Fruit fly (Drosophila melanogaster) whole organism, prepupa: ENCODE data around the gene CG13375.
A peak's percentile ranks its signal among the peaks of the same experiment; 100 is the strongest.

Experiments
- Blimp-1 ChIP-seq: fragments of 200-800 bp; sonication (Bioruptor generic); optimal IDR thresholded peaks from 3 replicates; lab custom pipeline; 2017; ENCODE audit warnings: missing biosample characterization, missing genetic modification characterization, mild to moderate bottlenecking, moderate library complexity, missing genetic modification reagents
- CG10669 ChIP-seq: fragments of 200-800 bp; sonication (Bioruptor generic); optimal IDR thresholded peaks from 3 replicates; lab custom pipeline; 2018; ENCODE audit warnings: missing biosample characterization, mild to moderate bottlenecking, missing genetic modification characterization, moderate library complexity
- CG11294 ChIP-seq: fragments of 200-800 bp; sonication (Bioruptor generic); IDR thresholded peaks from 2 replicates; pipeline ENCODE4 v1.3.6; 2022; ENCODE audit warnings: missing biosample characterization, missing genetic modification characterization
- CG11762 ChIP-seq: fragments of 200-800 bp; sonication (Bioruptor generic); optimal IDR thresholded peaks from 3 replicates; lab custom pipeline; 2016; ENCODE audit warnings: missing biosample characterization, missing genetic modification characterization; ENCODE audit not compliant: insufficient read depth
- CG11902 ChIP-seq: fragments of 200-800 bp; sonication (Bioruptor generic); optimal IDR thresholded peaks from 3 replicates; lab custom pipeline; 2016; ENCODE audit warnings: missing biosample characterization, missing genetic modification characterization
- CG15336 ChIP-seq: fragments of 200-800 bp; sonication (Bioruptor generic); IDR thresholded peaks from 2 replicates; pipeline ENCODE4 v1.3.6; 2022; ENCODE audit warnings: missing biosample characterization, missing genetic modification characterization
- CG1621 ChIP-seq: fragments of 200-800 bp; sonication (Bioruptor generic); optimal IDR thresholded peaks from 3 replicates; lab custom pipeline; 2018; ENCODE audit warnings: missing biosample characterization, mild to moderate bottlenecking, missing genetic modification characterization
- CG16779 ChIP-seq: fragments of 200-800 bp; sonication (Bioruptor generic); optimal IDR thresholded peaks from 3 replicates; lab custom pipeline; 2017; ENCODE audit warnings: missing biosample characterization, mild to moderate bottlenecking, missing genetic modification characterization
- CG31627 ChIP-seq: fragments of 200-800 bp; sonication (Bioruptor generic); optimal IDR thresholded peaks from 3 replicates; lab custom pipeline; 2016; ENCODE audit warnings: missing biosample characterization, missing genetic modification characterization
- CG32006 ChIP-seq: fragments of 200-800 bp; sonication (Bioruptor generic); optimal IDR thresholded peaks from 3 replicates; lab custom pipeline; 2017; ENCODE audit warnings: missing biosample characterization, mild to moderate bottlenecking, missing genetic modification characterization
- CG34406 ChIP-seq: fragments of 200-800 bp; sonication (Bioruptor generic); optimal IDR thresholded peaks from 3 replicates; lab custom pipeline; 2016; ENCODE audit warnings: missing biosample characterization, missing genetic modification characterization
- CG3919 ChIP-seq: fragments of 200-800 bp; sonication (Bioruptor generic); optimal IDR thresholded peaks from 3 replicates; lab custom pipeline; 2016; ENCODE audit warnings: missing biosample characterization, missing genetic modification characterization
- CG6163 ChIP-seq: fragments of 200-800 bp; sonication (Bioruptor generic); IDR thresholded peaks from 3 replicates; pipeline ENCODE4 v1.3.6; 2022; ENCODE audit warnings: missing biosample characterization, missing genetic modification characterization
- CG6276 ChIP-seq: fragments of 200-800 bp; sonication (Bioruptor generic); optimal IDR thresholded peaks from 2 replicates; lab custom pipeline; 2017; ENCODE audit warnings: missing biosample characterization, mild to moderate bottlenecking, missing genetic modification characterization
- CG6808 ChIP-seq: fragments of 200-800 bp; sonication (Bioruptor generic); optimal IDR thresholded peaks from 3 replicates; lab custom pipeline; 2017; ENCODE audit warnings: missing biosample characterization, missing genetic modification characterization, mild to moderate bottlenecking, moderate library complexity, missing genetic modification reagents
- CG6854 ChIP-seq: fragments of 200-800 bp; sonication (Bioruptor generic); optimal IDR thresholded peaks from 2 replicates; lab custom pipeline; 2017; ENCODE audit warnings: missing biosample characterization, mild to moderate bottlenecking, missing genetic modification characterization
- CG7368 ChIP-seq: fragments of 200-800 bp; sonication (Bioruptor generic); optimal IDR thresholded peaks from 3 replicates; lab custom pipeline; 2016; ENCODE audit warnings: missing biosample characterization, missing genetic modification characterization
- CG8119 ChIP-seq: fragments of 200-800 bp; sonication (Bioruptor generic); IDR thresholded peaks from 3 replicates; pipeline ENCODE4 v1.3.6; 2022; ENCODE audit warnings: missing biosample characterization, missing genetic modification characterization
- CG8632 ChIP-seq: fragments of 200-800 bp; sonication (Bioruptor generic); optimal IDR thresholded peaks from 3 replicates; lab custom pipeline; 2016; ENCODE audit warnings: missing biosample characterization, missing genetic modification characterization
- CG9139 ChIP-seq: fragments of 200-800 bp; sonication (Bioruptor generic); optimal IDR thresholded peaks from 3 replicates; lab custom pipeline; 2017; ENCODE audit warnings: missing biosample characterization, mild to moderate bottlenecking, missing genetic modification characterization
- Eip75B ChIP-seq: fragments of 200-800 bp; sonication (Bioruptor generic); optimal IDR thresholded peaks from 3 replicates; lab custom pipeline; 2016; ENCODE audit warnings: missing biosample characterization, missing genetic modification characterization
- Eip93F ChIP-seq: fragments of 200-800 bp; sonication (Bioruptor generic); optimal IDR thresholded peaks from 2 replicates; lab custom pipeline; 2016; ENCODE audit warnings: missing biosample characterization, mild to moderate bottlenecking, missing genetic modification characterization
- Ets21C ChIP-seq: fragments of 200-800 bp; sonication (Bioruptor generic); optimal IDR thresholded peaks from 3 replicates; lab custom pipeline; 2016; ENCODE audit warnings: missing biosample characterization, missing genetic modification characterization
- Ets96B ChIP-seq: fragments of 200-800 bp; optimal IDR thresholded peaks from 2 replicates; lab custom pipeline; 2019; ENCODE audit warnings: missing biosample characterization, mild to moderate bottlenecking, missing genetic modification characterization, moderate library complexity
- Hr38 ChIP-seq: sonication (Bioruptor generic); optimal IDR thresholded peaks from 2 replicates; lab custom pipeline; 2016; ENCODE audit warnings: missing biosample characterization, missing genetic modification characterization
- Hr39 ChIP-seq: fragments of 200-800 bp; sonication (Bioruptor generic); optimal IDR thresholded peaks from 2 replicates; lab custom pipeline; 2016; ENCODE audit warnings: missing biosample characterization, missing genetic modification characterization
- Hr4 ChIP-seq: fragments of 200-800 bp; sonication (Bioruptor generic); optimal IDR thresholded peaks from 3 replicates; lab custom pipeline; 2016; ENCODE audit warnings: missing biosample characterization, missing genetic modification characterization
- Lpt ChIP-seq: fragments of 200-800 bp; sonication (Bioruptor generic); optimal IDR thresholded peaks from 3 replicates; lab custom pipeline; 2016; ENCODE audit warnings: missing biosample characterization, missing genetic modification characterization
- Met ChIP-seq: fragments of 200-800 bp; sonication (Bioruptor generic); optimal IDR thresholded peaks from 3 replicates; lab custom pipeline; 2016; ENCODE audit warnings: missing biosample characterization, missing genetic modification characterization
- OdsH ChIP-seq: fragments of 200-800 bp; sonication (Bioruptor generic); optimal IDR thresholded peaks from 3 replicates; lab custom pipeline; 2016; ENCODE audit warnings: missing biosample characterization, missing genetic modification characterization
- Sox102F ChIP-seq: fragments of 200-800 bp; sonication (Bioruptor generic); optimal IDR thresholded peaks from 2 replicates; lab custom pipeline; 2016; ENCODE audit warnings: missing biosample characterization, mild to moderate bottlenecking, missing genetic modification characterization
- Sox14 ChIP-seq: fragments of 200-800 bp; sonication (Bioruptor generic); optimal IDR thresholded peaks from 3 replicates; lab custom pipeline; 2016; ENCODE audit warnings: missing biosample characterization, missing genetic modification characterization
- Sox15 ChIP-seq: fragments of 200-800 bp; sonication (Bioruptor generic); optimal IDR thresholded peaks from 3 replicates; lab custom pipeline; 2016; ENCODE audit warnings: missing biosample characterization, missing genetic modification characterization
- achi ChIP-seq: fragments of 200-800 bp; sonication (Bioruptor generic); optimal IDR thresholded peaks from 3 replicates; lab custom pipeline; 2016; ENCODE audit warnings: missing biosample characterization, missing genetic modification characterization
- cyc ChIP-seq: fragments of 200-800 bp; sonication (Bioruptor generic); optimal IDR thresholded peaks from 3 replicates; lab custom pipeline; 2016; ENCODE audit warnings: missing biosample characterization, missing genetic modification characterization
- dac ChIP-seq: fragments of 200-800 bp; sonication (Bioruptor generic); optimal IDR thresholded peaks from 2 replicates; lab custom pipeline; 2017; ENCODE audit warnings: missing biosample characterization, mild to moderate bottlenecking, missing genetic modification characterization
- dsx ChIP-seq: fragments of 200-800 bp; optimal IDR thresholded peaks from 3 replicates; lab custom pipeline; 2019; ENCODE audit warnings: missing biosample characterization, mild to moderate bottlenecking, missing genetic modification characterization, moderate library complexity; ENCODE audit not compliant: poor library complexity, severe bottlenecking
- eg ChIP-seq: fragments of 200-800 bp; sonication (Bioruptor generic); IDR thresholded peaks from 3 replicates; pipeline ENCODE4 v1.3.6; 2022; ENCODE audit warnings: missing biosample characterization, missing genetic modification characterization
- esn ChIP-seq: fragments of 200-800 bp; sonication (Bioruptor generic); optimal IDR thresholded peaks from 2 replicates; lab custom pipeline; 2016; ENCODE audit warnings: missing biosample characterization, mild to moderate bottlenecking, missing genetic modification characterization, moderate library complexity
- fd59A ChIP-seq: fragments of 200-800 bp; sonication (Bioruptor generic); optimal IDR thresholded peaks from 2 replicates; lab custom pipeline; 2017; ENCODE audit warnings: missing biosample characterization, mild to moderate bottlenecking, missing genetic modification characterization, missing genetic modification reagents
- fkh ChIP-seq: fragments of 200-800 bp; sonication (Bioruptor generic); optimal IDR thresholded peaks from 3 replicates; lab custom pipeline; 2017; ENCODE audit warnings: missing biosample characterization, mild to moderate bottlenecking, missing genetic modification characterization, moderate library complexity
- lz ChIP-seq: fragments of 200-800 bp; sonication (Bioruptor generic); optimal IDR thresholded peaks from 3 replicates; lab custom pipeline; 2016; ENCODE audit warnings: missing biosample characterization, missing genetic modification characterization
- net ChIP-seq: fragments of 200-800 bp; sonication (Bioruptor generic); optimal IDR thresholded peaks from 3 replicates; lab custom pipeline; 2016; ENCODE audit warnings: missing biosample characterization, missing genetic modification characterization
- salr ChIP-seq, 2 experiments: fragments of 200-800 bp; sonication (Bioruptor generic); optimal IDR thresholded peaks; 3 replicates each; lab custom pipeline; 2016 to 2018; ENCODE audit warnings: missing biosample characterization in 2 of 2, missing genetic modification characterization in 2 of 2, mild to moderate bottlenecking in 1 of 2
- spab ChIP-seq: fragments of 200-800 bp; sonication (Bioruptor generic); optimal IDR thresholded peaks from 2 replicates; lab custom pipeline; 2017; ENCODE audit warnings: missing biosample characterization, mild to moderate bottlenecking, missing genetic modification characterization, missing genetic modification reagents
- svp ChIP-seq: fragments of 200-800 bp; sonication (Bioruptor generic); peaks from one replicate; lab custom pipeline; 2016; ENCODE audit warnings: missing biosample characterization, missing genetic modification characterization
- topi ChIP-seq: fragments of 200-800 bp; sonication (Bioruptor generic); optimal IDR thresholded peaks from 3 replicates; lab custom pipeline; 2016; ENCODE audit warnings: missing biosample characterization, missing genetic modification characterization
- vri ChIP-seq: fragments of 200-800 bp; sonication (Bioruptor generic); optimal IDR thresholded peaks from 3 replicates; lab custom pipeline; 2016; ENCODE audit warnings: missing biosample characterization, mild to moderate bottlenecking, missing genetic modification characterization

Gene CG13375

DNA sequence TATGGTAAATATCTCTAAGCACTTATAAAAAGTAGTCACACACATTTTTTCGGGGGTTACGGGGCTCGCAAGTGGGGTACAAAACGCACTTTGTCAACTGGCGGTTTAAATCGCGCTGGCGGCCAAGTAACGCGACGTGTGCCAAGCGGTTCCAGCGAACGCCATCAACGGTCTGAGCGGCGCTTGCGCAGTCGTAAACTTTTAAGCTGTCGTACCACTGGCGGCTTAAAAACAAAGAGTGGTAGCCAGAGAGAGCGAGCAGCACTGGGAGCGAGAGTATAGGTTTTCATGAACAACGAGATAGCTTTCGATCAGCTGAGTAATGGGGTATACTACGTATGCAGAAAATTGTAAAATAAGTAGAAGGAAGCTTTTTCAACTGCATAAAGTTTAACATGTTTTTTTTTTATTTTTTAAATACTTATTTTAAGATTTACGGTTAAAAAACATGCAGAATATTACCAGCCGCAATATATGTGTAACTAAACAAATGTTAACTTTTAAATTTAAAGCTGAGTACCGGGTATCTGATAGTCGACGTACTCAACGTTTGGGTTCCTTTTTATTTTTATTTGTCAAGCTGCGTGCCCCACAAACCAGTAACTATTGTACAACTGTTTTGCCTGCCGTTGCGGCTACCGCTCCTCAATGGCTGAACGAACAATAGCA lies 40.0 kb upstream of the CG13375 start (continued):
- TF ChIP-seq CG11902 (GFP tag; lab: Kevin White, UChicago) (no peak), CG8632 (peak; percentile 50), CG16779 (tag; lab: Kevin White, UChicago) (no peak), eg (no peak), fkh (GFP tag; lab: Kevin White, UChicago) (no peak), Sox102F (no peak), CG11294 (GFP tag; lab: Robert Waterston, UW) (no peak), CG34406 (peak; percentile 44), svp (GFP tag; lab: Kevin White, UChicago) (peak; percentile 40), Met (GFP tag; lab: Kevin White, UChicago) (no peak), CG3919 (GFP tag; lab: Kevin White, UChicago) (peak; percentile 56), CG6808 (peak; percentile 49), Hr38 (GFP tag; lab: Kevin White, UChicago) (no peak), Ets96B (tag; lab: Kevin White, UChicago) (peak; percentile 50), dac (peak; percentile 10), topi (GFP tag; lab: Kevin White, UChicago) (no peak), CG6854 (GFP tag; lab: Kevin White, UChicago) (no peak), cyc (no peak), CG9139 (GFP tag; lab: Kevin White, UChicago) (peak; percentile 1), CG10669 (GFP tag; lab: Kevin White, UChicago) (peak; percentile 52), CG15336 (GFP tag; lab: Robert Waterston, UW) (peak; percentile 80), Eip93F (GFP tag; lab: Kevin White, UChicago) (no peak), fd59A (GFP tag; lab: Kevin White, UChicago) (peak; percentile 24), Sox14 (GFP tag; lab: Kevin White, UChicago) (no peak), vri (GFP tag; lab: Kevin White, UChicago) (no peak)
- TF ChIP-seq, all 60 proteins: peak for 37

DNA sequence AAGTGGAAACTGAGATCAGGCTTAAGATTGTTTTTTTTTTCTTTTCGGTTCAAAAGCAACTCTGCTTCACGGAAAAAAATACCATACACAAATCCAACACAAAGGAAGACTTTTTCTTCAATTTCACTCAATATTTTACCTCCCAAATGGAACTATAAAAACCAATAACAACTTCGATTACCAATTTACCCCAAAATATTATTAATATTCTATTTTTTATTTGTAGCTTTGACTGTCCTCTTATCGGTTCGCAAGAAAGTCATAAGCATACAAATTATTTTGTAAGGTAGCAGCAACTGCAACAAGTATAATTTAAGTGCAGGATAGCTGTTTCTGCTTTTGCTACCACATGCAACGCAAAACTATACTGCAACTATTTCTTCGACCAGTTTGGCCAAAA lies 39.2 kb upstream of the CG13375 start:
- TF ChIP-seq Lpt (no peak), OdsH (GFP tag; lab: Kevin White, UChicago) (peak; percentile 12), CG1621 (tag; lab: Kevin White, UChicago) (no peak), net (no peak), achi (GFP tag; lab: Kevin White, UChicago) (no peak), dac (no peak), Eip75B (no peak), CG32006 (peak; percentile 71), CG31627 (GFP tag; lab: Kevin White, UChicago) (no peak), CG7368 (GFP tag; lab: Kevin White, UChicago) (no peak), Sox102F (no peak), Met (GFP tag; lab: Kevin White, UChicago) (no peak), lz (GFP tag; lab: Kevin White, UChicago) (no peak), Hr39 (GFP tag; lab: Kevin White, UChicago) (no peak), cyc (no peak), salr (GFP tag; optimal IDR thresholded peaks at IDR 0.05; lab: Kevin White, UChicago) (no peak), Hr4 (GFP tag; lab: Kevin White, UChicago) (peak; percentile 51), svp (GFP tag; lab: Kevin White, UChicago) (no peak), CG3919 (GFP tag; lab: Kevin White, UChicago) (no peak), Ets21C (GFP tag; lab: Kevin White, UChicago) (no peak), Eip93F (GFP tag; lab: Kevin White, UChicago) (no peak), eg (0 out of 3 replicates have a peak, but pooled peaks have one; percentile 19), CG15336 (GFP tag; lab: Robert Waterston, UW) (0 out of 2 replicates have a peak, but pooled peaks have one; percentile 36), CG11294 (GFP tag; lab: Robert Waterston, UW) (no peak), spab (GFP tag; lab: Kevin White, UChicago) (no peak), CG6163 (no peak), CG11762 (GFP tag; lab: Kevin White, UChicago) (no peak), fkh (GFP tag; lab: Kevin White, UChicago) (no peak), CG6276 (peak; percentile 33), Blimp-1 (GFP tag; lab: Kevin White, UChicago) (no peak), dsx (no peak), Sox15 (GFP tag; lab: Kevin White, UChicago) (no peak), CG11902 (GFP tag; lab: Kevin White, UChicago) (no peak), esn (GFP tag; lab: Kevin White, UChicago) (no peak), CG8119 (peak; percentile 56; the same call in 2 of the 3 replicates)
